Worm (Caenorhabditis elegans) whole organism, midembryonic: Measurements from ENCODE around the gene hpo-31.

ENCODE experiments used
- T22C8.4 ChIP-seq: fragments of 200-800 bp; sonication (Bioruptor generic); IDR thresholded peaks from 2 replicates; pipeline ENCODE4 v1.3.6; 2022; ENCODE audit warnings: missing genetic modification characterization, missing compliant biosample characterization
- cog-1 ChIP-seq: sonication (generic microtip); optimal IDR thresholded peaks from 2 replicates; lab custom pipeline; 2016; ENCODE audit warnings: missing genetic modification characterization, missing compliant biosample characterization
- flt-1 ChIP-seq: fragments of 200-800 bp; sonication (Bioruptor generic); IDR thresholded peaks from 2 replicates; pipeline ENCODE4 v1.3.6; 2022; ENCODE audit warnings: missing genetic modification characterization, missing compliant biosample characterization
- klf-2 ChIP-seq: fragments of 200-800 bp; sonication (Bioruptor generic); conservative IDR thresholded peaks from 2 replicates; pipeline ENCODE4 v1.3.6; 2022; ENCODE audit warnings: missing genetic modification reagents, missing genetic modification characterization, missing compliant biosample characterization
- med-1 ChIP-seq: sonication (generic microtip); optimal IDR thresholded peaks from 2 replicates; lab custom pipeline; 2017; ENCODE audit warnings: missing genetic modification characterization, mild to moderate bottlenecking, missing compliant biosample characterization, antibody characterized with exemption, missing genetic modification reagents; ENCODE audit not compliant: insufficient read depth
- ref-1 ChIP-seq: fragments of 200-800 bp; sonication (Bioruptor generic); conservative IDR thresholded peaks from 2 replicates; pipeline ENCODE4 v1.3.6; 2022; ENCODE audit warnings: missing genetic modification reagents, missing genetic modification characterization, missing compliant biosample characterization
- tab-1 ChIP-seq: fragments of 200-800 bp; sonication (Bioruptor generic); IDR thresholded peaks from 2 replicates; pipeline ENCODE4 v1.3.6; 2022; ENCODE audit warnings: missing genetic modification characterization, missing compliant biosample characterization
- ztf-23 ChIP-seq: fragments of 200-800 bp; sonication (Bioruptor generic); IDR thresholded peaks from 2 replicates; pipeline ENCODE4 v1.3.6; 2022; ENCODE audit warnings: missing genetic modification reagents, missing genetic modification characterization, missing compliant biosample characterization
- ztf-29 ChIP-seq: fragments of 200-800 bp; sonication (Bioruptor generic); IDR thresholded peaks from 2 replicates; pipeline ENCODE4 v1.3.6; 2022; ENCODE audit warnings: missing genetic modification reagents, missing genetic modification characterization, missing compliant biosample characterization

Gene hpo-31

ce11 chrV:13790557-13790956 lies 32.3 kb upstream of the hpo-31 start:
- TF ChIP-seq ztf-23 (no peak), ref-1 (GFP tag; lab: Robert Waterston, UW) (no peak), cog-1 (tag; lab: Kevin White, UChicago) (no peak), T22C8.4 (GFP tag; lab: Robert Waterston, UW) (no peak), klf-2 (GFP tag; lab: Robert Waterston, UW) (no peak), ztf-29 (GFP tag; lab: Robert Waterston, UW) (no peak), tab-1 (no peak), med-1 (GFP tag; lab: Kevin White, UChicago) (no peak), flt-1 (GFP tag; lab: Robert Waterston, UW) (no peak)

- TF ChIP-seq med-1 (GFP tag; lab: Kevin White, UChicago) (no peak), flt-1 (GFP tag; lab: Robert Waterston, UW) (no peak), tab-1 (no peak), ztf-23 (no peak), ztf-29 (GFP tag; lab: Robert Waterston, UW) (no peak)
These were observed 28.8 kb upstream of the hpo-31 start for ce11 chrV:13794046-13794445.

ce11 chrV:13796246-13796776 lies 26.5 kb upstream of the hpo-31 start, which contains the start of gene twk-32:
TSS of gene twk-32 (plus strand) at chrV:13796641.
- TF ChIP-seq ztf-23 (no peak), T22C8.4 (GFP tag; lab: Robert Waterston, UW) (no peak), med-1 (GFP tag; lab: Kevin White, UChicago) (no peak), ref-1 (GFP tag; lab: Robert Waterston, UW) (no peak), flt-1 (GFP tag; lab: Robert Waterston, UW) (no peak), klf-2 (GFP tag; lab: Robert Waterston, UW) (no peak), tab-1 (no peak), cog-1 (tag; lab: Kevin White, UChicago) (no peak), ztf-29 (GFP tag; lab: Robert Waterston, UW) (no peak)

- TF ChIP-seq ref-1 (GFP tag; lab: Robert Waterston, UW) (no peak), klf-2 (GFP tag; lab: Robert Waterston, UW) (no peak), med-1 (GFP tag; lab: Kevin White, UChicago) (no peak), cog-1 (tag; lab: Kevin White, UChicago) (no peak), tab-1 (no peak), T22C8.4 (GFP tag; lab: Robert Waterston, UW) (no peak)
These were observed 23.7 kb upstream of the hpo-31 start for ce11 chrV:13799190-13799589.

DNA sequence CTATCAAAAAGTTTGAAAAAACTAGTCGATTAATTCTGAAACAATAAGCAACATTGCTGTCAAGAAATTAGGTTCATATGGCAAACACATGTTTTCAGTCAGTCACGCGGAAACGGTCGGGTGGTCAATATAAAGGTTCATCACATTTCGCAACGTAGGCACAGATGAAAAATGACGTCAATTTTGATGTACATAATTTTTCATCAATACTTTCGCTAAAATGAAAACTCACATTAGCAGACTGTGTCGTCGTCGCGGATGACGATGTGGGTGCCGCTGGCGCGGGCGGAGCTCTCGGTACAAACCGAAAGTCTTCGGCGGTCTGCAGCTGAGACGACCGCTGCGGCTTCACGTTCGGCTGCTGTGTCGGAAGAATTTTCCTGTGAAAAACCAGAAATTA lies 18.9 kb upstream of the hpo-31 start, which contains the start of gene swan-2:
TSS of gene swan-2 (minus strand) at position 380 of the 400 bp plus-strand sequence.
- TF ChIP-seq ztf-23: no peak
- TF ChIP-seq flt-1 (GFP tag; lab: Robert Waterston, UW): no peak
- TF ChIP-seq tab-1: no peak
- TF ChIP-seq klf-2 (GFP tag; lab: Robert Waterston, UW): no peak
- TF ChIP-seq med-1 (GFP tag; lab: Kevin White, UChicago): no peak
- no peak for TF ChIP-seq ztf-29 (GFP tag; lab: Robert Waterston, UW)
- no peak for TF ChIP-seq cog-1 (tag; lab: Kevin White, UChicago)
- no peak for TF ChIP-seq T22C8.4 (GFP tag; lab: Robert Waterston, UW)
- no peak for TF ChIP-seq ref-1 (GFP tag; lab: Robert Waterston, UW)

ce11 chrV:13807232-13807631 lies 15.6 kb upstream of the hpo-31 start, which contains the start of gene swan-1:
TSS of gene swan-1 (minus strand) at chrV:13807237.
- TF ChIP-seq ztf-23 (no peak), klf-2 (GFP tag; lab: Robert Waterston, UW) (no peak), tab-1 (no peak), med-1 (GFP tag; lab: Kevin White, UChicago) (no peak), T22C8.4 (GFP tag; lab: Robert Waterston, UW) (no peak), ref-1 (GFP tag; lab: Robert Waterston, UW) (no peak), ztf-29 (GFP tag; lab: Robert Waterston, UW) (no peak), flt-1 (GFP tag; lab: Robert Waterston, UW) (no peak), cog-1 (tag; lab: Kevin White, UChicago) (no peak)

ce11 chrV:13808462-13808867 lies 14.4 kb upstream of the hpo-31 start:
- 0 out of 2 replicates have a peak, but pooled peaks have one; percentile 65 for TF ChIP-seq flt-1 (GFP tag; lab: Robert Waterston, UW)
- no peak for TF ChIP-seq ref-1 (GFP tag; lab: Robert Waterston, UW)
- TF ChIP-seq T22C8.4 (GFP tag; lab: Robert Waterston, UW): peak; percentile 59; the same call in 1 of the 2 replicates
- TF ChIP-seq cog-1 (tag; lab: Kevin White, UChicago): peak; percentile 63

DNA sequence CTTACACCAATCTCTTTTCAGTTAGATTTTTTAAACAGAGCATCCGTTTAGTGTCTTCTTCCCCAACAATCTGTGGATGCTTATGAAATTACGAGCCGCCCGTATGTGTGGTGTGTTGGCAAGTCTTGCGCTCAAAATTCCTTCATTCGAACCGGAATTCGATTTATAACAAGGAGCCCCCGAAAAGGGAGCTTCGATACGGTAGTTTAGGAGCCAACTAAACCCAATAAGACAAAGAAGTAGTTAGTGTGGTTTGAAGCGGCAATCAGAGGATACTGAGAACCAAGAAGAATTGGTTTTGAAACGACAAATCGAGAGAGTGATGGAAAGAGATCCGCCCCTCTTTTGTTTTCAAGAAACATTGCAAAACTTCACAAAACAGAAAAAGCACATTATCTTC lies 10.5 kb upstream of the hpo-31 start:
- TF ChIP-seq tab-1: no peak
- no peak for TF ChIP-seq flt-1 (GFP tag; lab: Robert Waterston, UW)
- TF ChIP-seq med-1 (GFP tag; lab: Kevin White, UChicago): no peak
- no peak for TF ChIP-seq ref-1 (GFP tag; lab: Robert Waterston, UW)
- no peak for TF ChIP-seq klf-2 (GFP tag; lab: Robert Waterston, UW)
- TF ChIP-seq ztf-29 (GFP tag; lab: Robert Waterston, UW): no peak
- TF ChIP-seq T22C8.4 (GFP tag; lab: Robert Waterston, UW): no peak
- TF ChIP-seq cog-1 (tag; lab: Kevin White, UChicago): no peak
- TF ChIP-seq ztf-23: no peak

DNA sequence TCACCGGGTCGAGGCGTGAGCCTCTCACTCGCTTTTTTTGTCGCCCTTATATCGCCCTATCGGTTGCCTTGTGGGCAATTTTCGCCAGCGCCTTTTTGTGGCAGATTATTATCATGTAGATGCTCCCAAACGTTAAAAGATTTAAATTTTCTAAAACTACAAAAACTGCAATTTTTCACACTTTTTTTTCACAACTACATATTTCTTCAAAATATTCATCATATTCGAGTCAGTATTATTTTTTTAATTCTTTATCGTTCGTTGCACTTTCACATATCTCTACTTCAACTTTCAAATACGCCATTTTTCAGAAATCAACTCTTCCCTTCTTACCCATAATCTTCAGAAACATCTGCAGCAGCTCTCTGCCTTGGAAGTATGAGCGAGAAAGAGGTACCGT lies 9.9 kb upstream of the hpo-31 start, which contains the start of gene ceh-24:
TSS of gene ceh-24 (plus strand) at position 301 of the 400 bp plus-strand sequence.
- TF ChIP-seq med-1 (GFP tag; lab: Kevin White, UChicago): no peak
- TF ChIP-seq ztf-29 (GFP tag; lab: Robert Waterston, UW): no peak
- TF ChIP-seq flt-1 (GFP tag; lab: Robert Waterston, UW): no peak
- TF ChIP-seq ref-1 (GFP tag; lab: Robert Waterston, UW): no peak
